Worm (Caenorhabditis elegans) whole organism, L4 larva: ENCODE measurements around the gene F01F1.11.
A peak's percentile ranks its signal among the peaks of the same experiment; 100 is the strongest.

ENCODE experiments used
- F10B5.3 ChIP-seq: sonication (generic microtip); optimal IDR thresholded peaks from 2 replicates; lab custom pipeline; 2016; ENCODE audit warnings: mild to moderate bottlenecking, missing genetic modification characterization, missing compliant biosample characterization
- F37D6.2 ChIP-seq: sonication (generic microtip); optimal IDR thresholded peaks from 2 replicates; lab custom pipeline; 2016; ENCODE audit warnings: mild to moderate bottlenecking, missing genetic modification characterization, missing compliant biosample characterization
- F44E2.7 ChIP-seq: fragments of 200-800 bp; sonication (Bioruptor generic); IDR thresholded peaks from 2 replicates; pipeline ENCODE4 v2.1.2; 2022; ENCODE audit warnings: missing genetic modification characterization, missing compliant biosample characterization
- R02D3.7 ChIP-seq: fragments of 150-350 bp; sonication (generic microtip); optimal IDR thresholded peaks from 3 replicates; lab custom pipeline; 2014; ENCODE audit warnings: missing biosample characterization, missing genetic modification characterization
- T26A8.4 ChIP-seq: fragments of 200-800 bp; sonication (Bioruptor generic); IDR thresholded peaks from 2 replicates; pipeline ENCODE4 v1.3.6; 2022; ENCODE audit warnings: missing genetic modification characterization, missing compliant biosample characterization
- Y48G9A.11 ChIP-seq: fragments of 200-800 bp; sonication (Bioruptor generic); IDR thresholded peaks from 2 replicates; pipeline ENCODE4 v1.3.6; 2022; ENCODE audit warnings: missing genetic modification reagents, missing genetic modification characterization, missing compliant biosample characterization
- ZK337.2 ChIP-seq: fragments of 200-800 bp; sonication (Bioruptor generic); IDR thresholded peaks from 2 replicates; pipeline ENCODE4 v1.3.6; 2022; ENCODE audit warnings: missing genetic modification reagents, missing genetic modification characterization, missing compliant biosample characterization
- aha-1 ChIP-seq: fragments of 150-350 bp; peaks from one replicate; lab custom pipeline; 2014; ENCODE audit warnings: missing biosample characterization, missing genetic modification characterization
- ceh-44 ChIP-seq: fragments of 200-800 bp; sonication (Bioruptor generic); IDR thresholded peaks from 2 replicates; pipeline ENCODE4 v1.3.6; 2022; ENCODE audit warnings: missing genetic modification reagents, missing genetic modification characterization, missing compliant biosample characterization
- ceh-82 ChIP-seq: sonication (generic microtip); optimal IDR thresholded peaks from 2 replicates; lab custom pipeline; 2017; ENCODE audit warnings: missing biosample characterization, missing genetic modification characterization
- ctbp-1 ChIP-seq: fragments of 200-800 bp; sonication (Bioruptor generic); IDR thresholded peaks from 2 replicates; pipeline ENCODE4 v1.3.6; 2022; ENCODE audit warnings: missing genetic modification reagents, missing genetic modification characterization, missing compliant biosample characterization
- daf-12 ChIP-seq: fragments of 150-350 bp; optimal IDR thresholded peaks from 2 replicates; lab custom pipeline; 2014; ENCODE audit warnings: missing biosample characterization, missing genetic modification reagents, missing genetic modification characterization
- daf-16 ChIP-seq, 3 experiments: sonication (generic microtip); optimal IDR thresholded peaks; 2 replicates each; lab custom pipeline; 2016 to 2017; ENCODE audit warnings: missing genetic modification characterization in 3 of 3, missing genetic modification reagents in 3 of 3, mild to moderate bottlenecking in 2 of 3, missing compliant biosample characterization in 2 of 3, missing biosample characterization in 1 of 3, moderate library complexity in 1 of 3
- dmd-6 ChIP-seq: fragments of 200-800 bp; sonication (Bioruptor generic); IDR thresholded peaks from 2 replicates; pipeline ENCODE4 v1.3.6; 2022; ENCODE audit warnings: missing genetic modification reagents, missing genetic modification characterization, missing compliant biosample characterization
- dpl-1 ChIP-seq: fragments of 150-350 bp; optimal IDR thresholded peaks from 2 replicates; lab custom pipeline; 2014; ENCODE audit warnings: missing biosample characterization, missing genetic modification reagents, missing genetic modification characterization
- dve-1 ChIP-seq: sonication (generic microtip); optimal IDR thresholded peaks from 2 replicates; lab custom pipeline; 2017; ENCODE audit warnings: antibody characterized with exemption, mild to moderate bottlenecking, missing genetic modification characterization, missing compliant biosample characterization; ENCODE audit not compliant: insufficient read depth
- egl-43 ChIP-seq: fragments of 200-800 bp; sonication (Bioruptor generic); IDR thresholded peaks from 2 replicates; pipeline ENCODE4 v1.3.6; 2022; ENCODE audit warnings: missing genetic modification reagents, missing genetic modification characterization, missing compliant biosample characterization
- fkh-10 ChIP-seq: fragments of 150-350 bp; optimal IDR thresholded peaks from 2 replicates; lab custom pipeline; 2014; ENCODE audit warnings: missing biosample characterization, missing genetic modification reagents, missing genetic modification characterization
- hlh-30 ChIP-seq: sonication (generic microtip); optimal IDR thresholded peaks from 2 replicates; lab custom pipeline; 2017; ENCODE audit warnings: antibody characterized with exemption, mild to moderate bottlenecking, missing genetic modification characterization, missing compliant biosample characterization; ENCODE audit not compliant: insufficient read depth
- lin-1 ChIP-seq: fragments of 200-800 bp; sonication (Bioruptor generic); IDR thresholded peaks from 2 replicates; pipeline ENCODE4 v1.3.6; 2022; ENCODE audit warnings: missing genetic modification reagents, missing genetic modification characterization, missing compliant biosample characterization
- lin-15B ChIP-seq: fragments of 150-350 bp; sonication (generic microtip); optimal IDR thresholded peaks from 3 replicates; lab custom pipeline; 2014; ENCODE audit warnings: missing biosample characterization, missing genetic modification characterization
- lin-38 ChIP-seq: fragments of 200-800 bp; sonication (Bioruptor generic); IDR thresholded peaks from 2 replicates; pipeline ENCODE4 v1.3.6; 2022; ENCODE audit warnings: missing genetic modification reagents, missing genetic modification characterization, missing compliant biosample characterization
- lin-39 ChIP-seq: fragments of 150-350 bp; optimal IDR thresholded peaks from 2 replicates; lab custom pipeline; 2014; ENCODE audit warnings: missing biosample characterization, missing genetic modification reagents, missing genetic modification characterization
- lsy-2 ChIP-seq, 2 experiments: fragments of 150-350 bp in 1 of 2; sonication (generic microtip) in 1 of 2; optimal IDR thresholded peaks; 2 replicates each; lab custom pipeline; 2014 to 2017; ENCODE audit warnings: missing biosample characterization in 2 of 2, missing genetic modification characterization in 2 of 2
- mdl-1 ChIP-seq, 2 experiments: fragments of 150-350 bp in 1 of 2; sonication (generic microtip) in 1 of 2; optimal IDR thresholded peaks; 2 replicates each; lab custom pipeline; 2014 to 2017; ENCODE audit warnings: missing biosample characterization in 2 of 2, missing genetic modification characterization in 2 of 2
- mep-1 ChIP-seq: fragments of 150-350 bp; sonication (generic microtip); optimal IDR thresholded peaks from 3 replicates; lab custom pipeline; 2014; ENCODE audit warnings: missing biosample characterization, missing genetic modification characterization
- mes-2 ChIP-seq: sonication (generic microtip); optimal IDR thresholded peaks from 2 replicates; lab custom pipeline; 2016; ENCODE audit warnings: missing genotype, mild to moderate bottlenecking, missing genetic modification characterization, missing compliant biosample characterization; ENCODE audit not compliant: poor library complexity, severe bottlenecking
- mxl-3 ChIP-seq: fragments of 200-800 bp; sonication (Bioruptor generic); optimal IDR thresholded peaks from 2 replicates; lab custom pipeline; 2018; ENCODE audit warnings: mild to moderate bottlenecking, missing genetic modification characterization, missing compliant biosample characterization
- nhr-10 ChIP-seq: fragments of 150-350 bp; optimal IDR thresholded peaks from 2 replicates; lab custom pipeline; 2014; ENCODE audit warnings: missing biosample characterization, missing genetic modification characterization
- nhr-11 ChIP-seq: fragments of 150-350 bp; optimal IDR thresholded peaks from 2 replicates; lab custom pipeline; 2014; ENCODE audit warnings: missing biosample characterization, missing genetic modification characterization
- nhr-41 ChIP-seq: fragments of 200-800 bp; sonication (Bioruptor generic); IDR thresholded peaks from 2 replicates; pipeline ENCODE4 v1.3.6; 2022; ENCODE audit warnings: missing genetic modification reagents, missing genetic modification characterization, missing compliant biosample characterization
- nhr-48 ChIP-seq: sonication (generic microtip); optimal IDR thresholded peaks from 2 replicates; lab custom pipeline; 2016; ENCODE audit warnings: mild to moderate bottlenecking, missing genetic modification characterization, missing compliant biosample characterization
- nhr-77 ChIP-seq: fragments of 150-350 bp; optimal IDR thresholded peaks from 2 replicates; lab custom pipeline; 2014; ENCODE audit warnings: missing biosample characterization, missing genetic modification characterization
- pqm-1 ChIP-seq: sonication (generic microtip); optimal IDR thresholded peaks from 2 replicates; lab custom pipeline; 2017; ENCODE audit warnings: missing biosample characterization, missing genetic modification characterization
- saeg-2 ChIP-seq: fragments of 200-800 bp; sonication (Bioruptor generic); IDR thresholded peaks from 2 replicates; pipeline ENCODE4 v1.3.6; 2022; ENCODE audit warnings: missing genetic modification reagents, missing genetic modification characterization, missing compliant biosample characterization
- set-16 ChIP-seq: fragments of 200-800 bp; sonication (Bioruptor generic); IDR thresholded peaks from 2 replicates; pipeline ENCODE4 v1.3.6; 2022; ENCODE audit warnings: missing genetic modification reagents, missing genetic modification characterization, missing compliant biosample characterization
- snpc-1.2 ChIP-seq: fragments of 200-800 bp; sonication (Bioruptor generic); IDR thresholded peaks from 2 replicates; pipeline ENCODE4 v1.3.6; 2022; ENCODE audit warnings: missing genetic modification reagents, missing genetic modification characterization, missing compliant biosample characterization
- tra-1 ChIP-seq: fragments of 200-800 bp; sonication (Bioruptor generic); IDR thresholded peaks from 2 replicates; pipeline ENCODE4 v1.3.6; 2022; ENCODE audit warnings: missing genetic modification reagents, missing genetic modification characterization, missing compliant biosample characterization
- unc-62 ChIP-seq, 3 experiments: fragments of 150-350 bp in 1 of 3; sonication (generic microtip); optimal IDR thresholded peaks in 2 of 3; peaks in 1 of 3; 1 replicate in 1 of 3; 2 replicates in 2 of 3; lab custom pipeline; 2014 to 2017; ENCODE audit warnings: missing biosample characterization in 3 of 3, missing genetic modification characterization in 3 of 3, missing genetic modification reagents in 3 of 3, missing genotype in 1 of 3
- zip-2 ChIP-seq: fragments of 150-350 bp; optimal IDR thresholded peaks from 2 replicates; lab custom pipeline; 2014; ENCODE audit warnings: missing biosample characterization, missing genetic modification characterization

F01F1.11 gene

ce11 chrIII:5838159-5839046 lies 33.3 kb downstream of the F01F1.11 start (continued):
- peak; percentile 52 for TF ChIP-seq nhr-10 (tag; lab: Kevin White, UChicago)
- TF ChIP-seq T26A8.4: peak; percentile 27; the same call in 1 of the 2 replicates
- 0 out of 2 replicates have a peak, but pooled peaks have one; percentile 18 for TF ChIP-seq lin-38

- TF ChIP-seq Y48G9A.11 (no peak), egl-43 (GFP tag; lab: Robert Waterston, UW) (no peak), unc-62 (GFP tag; optimal IDR thresholded peaks at IDR 0.05 in 1 of 2; lab: Kevin White, UChicago) (peak in 1 of 2 experiments; percentile 63), unc-62 (tag; optimal IDR thresholded peaks at IDR 0.05; lab: Kevin White, UChicago) (no peak), daf-12 (tag; lab: Kevin White, UChicago) (no peak), snpc-1.2 (GFP tag; lab: Robert Waterston, UW) (0 out of 2 replicates have a peak, but pooled peaks have one; percentile 32), ZK337.2 (0 out of 2 replicates have a peak, but pooled peaks have one; percentile 15)
These were observed 34.9 kb downstream of the F01F1.11 start, which contains the start of gene W04D12.1 for ce11 chrIII:5836816-5837215. Gene W04D12.1, plus strand, starts transcription at chrIII:5836926.

ce11 chrIII:5836261-5836660 lies 35.4 kb downstream of the F01F1.11 start:
- no peak for TF ChIP-seq fkh-10 (GFP tag; lab: Kevin White, UChicago)
- TF ChIP-seq unc-62 (GFP tag; optimal IDR thresholded peaks at IDR 0.05 in 1 of 2; lab: Kevin White, UChicago): peak in 1 of 2 experiments; percentile 86
- no peak for TF ChIP-seq unc-62 (tag; optimal IDR thresholded peaks at IDR 0.05; lab: Kevin White, UChicago)
- no peak for TF ChIP-seq T26A8.4
- no peak for TF ChIP-seq nhr-48 (tag; lab: Kevin White, UChicago)
- TF ChIP-seq mdl-1 (tag; optimal IDR thresholded peaks at IDR 0.05; lab: Kevin White, UChicago): peak in 1 of 2 experiments; percentile 2
- no peak for TF ChIP-seq F10B5.3 (tag; lab: Kevin White, UChicago)
- TF ChIP-seq nhr-41: no peak
- no peak for TF ChIP-seq lin-15B (tag; lab: Kevin White, UChicago)
- no peak for TF ChIP-seq hlh-30
- no peak for TF ChIP-seq daf-16 (GFP tag; optimal IDR thresholded peaks at IDR 0.05; lab: Kevin White, UChicago)
- TF ChIP-seq daf-16 (tag; optimal IDR thresholded peaks at IDR 0.05; lab: Kevin White, UChicago): peak; percentile 30

ce11 chrIII:5835163-5835871 lies 36.4 kb downstream of the F01F1.11 start:
- TF ChIP-seq dve-1 (tag; lab: Kevin White, UChicago): peak; percentile 84
- peak; percentile 68 for TF ChIP-seq aha-1 (tag; lab: Kevin White, UChicago)
- TF ChIP-seq saeg-2 (GFP tag; lab: Robert Waterston, UW): no peak
- no peak for TF ChIP-seq F44E2.7 (GFP tag; lab: Robert Waterston, UW)
- TF ChIP-seq mdl-1 (tag; optimal IDR thresholded peaks at IDR 0.05; lab: Kevin White, UChicago): peak in 1 of 2 experiments; percentile 31
- peak in 1 of 2 experiments; percentile 1 for TF ChIP-seq daf-16 (GFP tag; optimal IDR thresholded peaks at IDR 0.05; lab: Kevin White, UChicago)
- TF ChIP-seq daf-16 (tag; optimal IDR thresholded peaks at IDR 0.05; lab: Kevin White, UChicago): peak; percentile 69
- TF ChIP-seq dpl-1 (GFP tag; lab: Kevin White, UChicago): peak; percentile 8
- TF ChIP-seq pqm-1: peak; percentile 91
- no peak for TF ChIP-seq F10B5.3 (tag; lab: Kevin White, UChicago)
- peak; percentile 25 for TF ChIP-seq nhr-11 (tag; lab: Kevin White, UChicago)
- no peak for TF ChIP-seq ceh-82
- TF ChIP-seq ctbp-1 (GFP tag; lab: Robert Waterston, UW): no peak
- TF ChIP-seq lin-1 (GFP tag; lab: Robert Waterston, UW): 0 out of 2 replicates have a peak, but pooled peaks have one; percentile 44
- peak; percentile 50 for TF ChIP-seq set-16 (GFP tag; lab: Robert Waterston, UW)
- no peak for TF ChIP-seq F37D6.2
- TF ChIP-seq lsy-2 (tag; optimal IDR thresholded peaks at IDR 0.05; lab: Kevin White, UChicago): peak in 1 of 2 experiments; percentile 23
- TF ChIP-seq R02D3.7 (tag; lab: Kevin White, UChicago): no peak
- peak; percentile 41; the same call in 1 of the 2 replicates for TF ChIP-seq tra-1 (GFP tag; lab: Robert Waterston, UW)
- TF ChIP-seq lin-39 (tag; lab: Kevin White, UChicago): no peak
- peak; percentile 71 for TF ChIP-seq dmd-6 (GFP tag; lab: Robert Waterston, UW)
- TF ChIP-seq zip-2 (tag; lab: Kevin White, UChicago): no peak
- TF ChIP-seq mep-1: peak; percentile 27
- peak; percentile 66 for TF ChIP-seq mes-2 (tag; lab: Kevin White, UChicago)
- peak; percentile 63 for TF ChIP-seq mxl-3 (GFP tag; lab: Kevin White, UChicago)
- peak; percentile 7 for TF ChIP-seq hlh-30
- TF ChIP-seq ceh-44 (GFP tag; lab: Robert Waterston, UW): no peak
- TF ChIP-seq nhr-77 (tag; lab: Kevin White, UChicago): peak; percentile 16
